Fruit fly (Drosophila melanogaster): Measurements from ENCODE around the gene CG31077.

- TF ChIP-seq insv (optimal IDR thresholded peaks at IDR 0.05) (no peak), h (optimal IDR thresholded peaks at IDR 0.05) (no peak), Sin3A (optimal IDR thresholded peaks at IDR 0.05) (no peak), ttk (optimal IDR thresholded peaks at IDR 0.05) (no peak), psq (optimal IDR thresholded peaks at IDR 0.05) (no peak)
These were observed 21.7 kb downstream of the CG31077 start, which contains the start of gene CG6283 for dm6 chr3R:27021278-27021677.
